Fruit fly (Drosophila melanogaster): ENCODE measurements around the gene Mi-2.

Gene Mi-2

dm6 chr3L:19903400-19903846 lies 6.6 kb downstream of the Mi-2 start (continued):
- TF ChIP-seq B-H1 (GFP tag; IDR thresholded peaks at IDR 0.05), result no peak
- TF ChIP-seq CG6654 (GFP tag; optimal IDR thresholded peaks at IDR 0.05), result no peak
- peak; percentile 21 for TF ChIP-seq sd (tag; optimal IDR thresholded peaks at IDR 0.05)
- no peak for TF ChIP-seq trh (GFP tag; optimal IDR thresholded peaks at IDR 0.05)
- TF ChIP-seq Fer1 (GFP tag; optimal IDR thresholded peaks at IDR 0.05), result no peak
- TF ChIP-seq CG14965 (GFP tag; optimal IDR thresholded peaks at IDR 0.05; ENCODE audit: borderline replicate concordance), result no peak
- TF ChIP-seq sens-2 (GFP tag; IDR thresholded peaks at IDR 0.05), result no peak
- no peak for TF ChIP-seq Trl (optimal IDR thresholded peaks at IDR 0.05)
- TF ChIP-seq Trl (GFP tag; optimal IDR thresholded peaks at IDR 0.05), result no peak
- TF ChIP-seq insv (GFP tag; optimal IDR thresholded peaks at IDR 0.05), result no peak
- peak; percentile 24 for TF ChIP-seq cg (GFP tag; optimal IDR thresholded peaks at IDR 0.05)
- TF ChIP-seq Bgb (GFP tag; IDR thresholded peaks at IDR 0.05; ENCODE audit: partially characterized antibody), result no peak
- TF ChIP-seq wek (GFP tag; optimal IDR thresholded peaks at IDR 0.05), result no peak
- TF ChIP-seq ab (GFP tag; optimal IDR thresholded peaks at IDR 0.05), result peak; percentile 47
- TF ChIP-seq ftz-f1 (GFP tag; optimal IDR thresholded peaks at IDR 0.05), result no peak

- TF ChIP-seq hkb (optimal IDR thresholded peaks at IDR 0.05) (no peak), hkb (GFP tag; IDR thresholded peaks at IDR 0.05) (peak; percentile 96), grau (tag; optimal IDR thresholded peaks at IDR 0.05) (peak; percentile 95), CG6791 (GFP tag; IDR thresholded peaks at IDR 0.05; ENCODE audit: partially characterized antibody) (no peak), CG17912 (GFP tag; optimal IDR thresholded peaks at IDR 0.05) (peak; percentile 53), dm (GFP tag; optimal IDR thresholded peaks at IDR 0.05) (peak; percentile 90), CG7987 (GFP tag; optimal IDR thresholded peaks at IDR 0.05) (peak; percentile 80), CG2889 (GFP tag; IDR thresholded peaks at IDR 0.05) (peak; percentile 94), slou (GFP tag; optimal IDR thresholded peaks at IDR 0.05) (peak; percentile 83), fu2 (GFP tag; optimal IDR thresholded peaks at IDR 0.05) (peak; percentile 95), PHDP (tag; optimal IDR thresholded peaks at IDR 0.05) (peak; percentile 95), insv (GFP tag; optimal IDR thresholded peaks at IDR 0.05) (peak; percentile 17 to 36), Kr (GFP tag; optimal IDR thresholded peaks at IDR 0.05) (no peak), usp (GFP tag; optimal IDR thresholded peaks at IDR 0.05) (no peak), al (GFP tag; IDR thresholded peaks at IDR 0.05) (peak; percentile 87), Ptx1 (GFP tag; IDR thresholded peaks at IDR 0.05) (peak; percentile 96), her (GFP tag; optimal IDR thresholded peaks at IDR 0.05) (peak; percentile 96), CG32532 (GFP tag; IDR thresholded peaks at IDR 0.05) (peak; percentile 96), sna (GFP tag; IDR thresholded peaks at IDR 0.05; ENCODE audit: partially characterized antibody) (0 out of 2 replicates have a peak, but pooled peaks have one; percentile 36), seq (GFP tag; IDR thresholded peaks at IDR 0.05) (peak; percentile 96), sens (GFP tag) (peak; percentile 99), tin (GFP tag; optimal IDR thresholded peaks at IDR 0.05) (peak; percentile 91), Neu2 (GFP tag; optimal IDR thresholded peaks at IDR 0.05; ENCODE audit: borderline replicate concordance) (peak; percentile 64), lola (GFP tag; optimal IDR thresholded peaks at IDR 0.05) (peak in 1 of 3 experiments; percentile 83), CG1602 (GFP tag; optimal IDR thresholded peaks at IDR 0.05) (peak; percentile 91), row (GFP tag; IDR thresholded peaks at IDR 0.05) (peak; percentile 97), CG34422 (GFP tag; IDR thresholded peaks at IDR 0.05) (peak; percentile 84), dan (GFP tag; IDR thresholded peaks at IDR 0.05) (no peak), wek (GFP tag; optimal IDR thresholded peaks at IDR 0.05) (peak; percentile 91), Bteb2 (GFP tag; optimal IDR thresholded peaks at IDR 0.05) (peak; percentile 96), D19B (GFP tag; optimal IDR thresholded peaks at IDR 0.05) (peak; percentile 90), knrl (GFP tag; IDR thresholded peaks at IDR 0.05; ENCODE audit: partially characterized antibody) (no peak), Usf (GFP tag; optimal IDR thresholded peaks at IDR 0.05) (peak; percentile 82), ems (GFP tag; optimal IDR thresholded peaks at IDR 0.05) (peak; percentile 93), CG11695 (GFP tag; IDR thresholded peaks at IDR 0.05) (peak; percentile 96), croc (GFP tag; conservative IDR thresholded peaks at IDR 0.05) (peak; percentile 86)
These were observed 7.2 kb downstream of the Mi-2 start for dm6 chr3L:19902560-19903399.

Measured in whole organism, embryonic.